Fruit fly (Drosophila melanogaster) whole organism, wandering third instar larva: ENCODE results near the gene CG13075.
A peak's percentile ranks its signal among the peaks of the same experiment; 100 is the strongest.

Source experiments
- Abd-B ChIP-seq: fragments of >200 bp; optimal IDR thresholded peaks from 2 replicates; lab custom pipeline; 2017; ENCODE audit warnings: missing biosample characterization, missing genetic modification characterization
- CG32264 ChIP-seq: fragments of 200-800 bp; sonication (Bioruptor generic); optimal IDR thresholded peaks from 2 replicates; lab custom pipeline; 2016; ENCODE audit warnings: missing biosample characterization, missing genetic modification characterization
- CG9705 ChIP-seq: fragments of 200-800 bp; sonication (Bioruptor generic); optimal IDR thresholded peaks from 2 replicates; lab custom pipeline; 2018; ENCODE audit warnings: missing biosample characterization, mild to moderate bottlenecking, missing genetic modification characterization
- CrebA ChIP-seq: fragments of 200-800 bp; sonication (Bioruptor generic); optimal IDR thresholded peaks from 2 replicates; lab custom pipeline; 2016; ENCODE audit warnings: missing biosample characterization, mild to moderate bottlenecking, missing genetic modification characterization, borderline replicate concordance
- Dfd ChIP-seq: fragments of >200 bp; optimal IDR thresholded peaks from 2 replicates; lab custom pipeline; 2017; ENCODE audit warnings: missing biosample characterization, missing genetic modification characterization
- Dif ChIP-seq: fragments of 200-275, 200-300 bp; sonication (Bioruptor generic); optimal IDR thresholded peaks from 2 replicates; lab custom pipeline; 2018; ENCODE audit warnings: missing biosample characterization, missing genetic modification characterization; ENCODE audit not compliant: partially characterized antibody
- GATAd ChIP-seq: sonication (Bioruptor generic); optimal IDR thresholded peaks from 2 replicates; lab custom pipeline; 2016; ENCODE audit warnings: missing biosample characterization, missing genetic modification characterization
- HLH106 ChIP-seq: fragments of 200-800 bp; optimal IDR thresholded peaks from 3 replicates; lab custom pipeline; 2019; ENCODE audit warnings: missing biosample characterization, mild to moderate bottlenecking, missing genetic modification characterization, moderate library complexity
- Hnf4 ChIP-seq: fragments of 200-800 bp; sonication (Bioruptor generic); optimal IDR thresholded peaks from 2 replicates; lab custom pipeline; 2016; ENCODE audit warnings: missing biosample characterization, mild to moderate bottlenecking, missing genetic modification characterization
- Hr78 ChIP-seq: fragments of >200 bp; optimal IDR thresholded peaks from 2 replicates; lab custom pipeline; 2017; ENCODE audit warnings: missing biosample characterization, missing genetic modification characterization
- Hr83 ChIP-seq: fragments of 200-300 bp; sonication (Bioruptor generic); optimal IDR thresholded peaks from 2 replicates; lab custom pipeline; 2016; ENCODE audit warnings: missing biosample characterization, mild to moderate bottlenecking, missing genetic modification characterization, moderate library complexity; ENCODE audit not compliant: poor library complexity, severe bottlenecking
- Jra ChIP-seq: sonication (Bioruptor generic); optimal IDR thresholded peaks from 2 replicates; lab custom pipeline; 2016; ENCODE audit warnings: missing biosample characterization, missing genetic modification characterization
- Mio ChIP-seq: sonication (Bioruptor generic); optimal IDR thresholded peaks from 2 replicates; lab custom pipeline; 2016; ENCODE audit warnings: missing biosample characterization, missing genetic modification characterization
- Myc ChIP-seq: fragments of >200 bp; optimal IDR thresholded peaks from 2 replicates; lab custom pipeline; 2017
- N ChIP-seq: fragments of >200 bp; optimal IDR thresholded peaks from 2 replicates; lab custom pipeline; 2018; ENCODE audit warnings: missing biosample characterization, missing external identifiers, missing genetic modification characterization
- OdsH ChIP-seq: fragments of 200-800 bp; sonication (Bioruptor generic); optimal IDR thresholded peaks from 2 replicates; lab custom pipeline; 2016; ENCODE audit warnings: missing biosample characterization, mild to moderate bottlenecking, missing genetic modification characterization
- Rel ChIP-seq, 2 experiments: fragments of 200-800 bp; sonication (Bioruptor generic) in 1 of 2; optimal IDR thresholded peaks; 2 replicates in 1 of 2; 3 replicates in 1 of 2; lab custom pipeline; 2016 to 2019; ENCODE audit warnings: mild to moderate bottlenecking in 2 of 2, missing biosample characterization in 2 of 2, missing genetic modification characterization in 2 of 2, moderate library complexity in 1 of 2
- Sp1 ChIP-seq: fragments of 200-800 bp; sonication (Bioruptor generic); optimal IDR thresholded peaks from 3 replicates; lab custom pipeline; 2019; ENCODE audit warnings: missing biosample characterization, mild to moderate bottlenecking, missing genetic modification characterization, moderate library complexity
- Vsx2 ChIP-seq: fragments of 200-300, 225-300 bp; sonication (Bioruptor generic); optimal IDR thresholded peaks from 2 replicates; lab custom pipeline; 2018; ENCODE audit warnings: missing biosample characterization, missing genetic modification characterization; ENCODE audit not compliant: partially characterized antibody
- br ChIP-seq: fragments of 200-800 bp; sonication (Bioruptor generic); optimal IDR thresholded peaks from 2 replicates; lab custom pipeline; 2016; ENCODE audit warnings: missing biosample characterization, missing genetic modification characterization
- brk ChIP-seq: fragments of 200-800 bp; sonication (Bioruptor generic); optimal IDR thresholded peaks from 2 replicates; lab custom pipeline; 2016; ENCODE audit warnings: missing biosample characterization, mild to moderate bottlenecking, missing genetic modification characterization
- dl ChIP-seq, 2 experiments: fragments of 175-275, 200-275 bp in 1 of 2; fragments of 200-275 bp in 1 of 2; sonication (Bioruptor generic); optimal IDR thresholded peaks; lab custom pipeline; 2018; ENCODE audit warnings: mild to moderate bottlenecking in 2 of 2, missing biosample characterization in 2 of 2, missing genetic modification characterization in 2 of 2, moderate library complexity in 2 of 2; ENCODE audit not compliant: partially characterized antibody in 2 of 2, insufficient read depth in 1 of 2
- dmrt93B ChIP-seq: fragments of 200-800 bp; sonication (Bioruptor generic); optimal IDR thresholded peaks from 2 replicates; lab custom pipeline; 2018; ENCODE audit warnings: missing biosample characterization, mild to moderate bottlenecking, missing genetic modification characterization
- dsf ChIP-seq: sonication (Bioruptor generic); optimal IDR thresholded peaks from 2 replicates; lab custom pipeline; 2016; ENCODE audit warnings: missing biosample characterization, missing genetic modification characterization, borderline replicate concordance
- ey ChIP-seq: fragments of 200-800 bp; sonication (Bioruptor generic); optimal IDR thresholded peaks from 2 replicates; lab custom pipeline; 2016; ENCODE audit warnings: missing biosample characterization, missing genetic modification characterization
- foxo ChIP-seq, 2 experiments: fragments of 200-800 bp; sonication (Bioruptor generic); optimal IDR thresholded peaks; 2 replicates in 1 of 2; 3 replicates in 1 of 2; lab custom pipeline; 2016 to 2017; ENCODE audit warnings: missing biosample characterization in 2 of 2, missing genetic modification characterization in 2 of 2
- fru ChIP-seq: fragments of 200-800 bp; sonication (Bioruptor generic); optimal IDR thresholded peaks from 3 replicates; lab custom pipeline; 2016; ENCODE audit warnings: missing biosample characterization, mild to moderate bottlenecking, missing genetic modification characterization
- h ChIP-seq: fragments of 200-800 bp; sonication (Bioruptor generic); optimal IDR thresholded peaks from 3 replicates; lab custom pipeline; 2016; ENCODE audit warnings: missing biosample characterization, mild to moderate bottlenecking, missing genetic modification characterization
- jim ChIP-seq: fragments of 175-275, 200-325 bp; sonication (Bioruptor generic); optimal IDR thresholded peaks from 2 replicates; lab custom pipeline; 2016; ENCODE audit warnings: missing biosample characterization, mild to moderate bottlenecking, missing genetic modification characterization
- lola ChIP-seq: fragments of >200 bp; optimal IDR thresholded peaks from 2 replicates; lab custom pipeline; 2017; ENCODE audit warnings: missing biosample characterization, missing genetic modification characterization
- pan ChIP-seq: fragments of >200 bp; optimal IDR thresholded peaks from 2 replicates; lab custom pipeline; 2017
- psq ChIP-seq: fragments of 200-800 bp; sonication (Bioruptor generic); optimal IDR thresholded peaks from 3 replicates; lab custom pipeline; 2017; ENCODE audit warnings: missing biosample characterization, mild to moderate bottlenecking, missing genetic modification characterization, moderate library complexity
- rgr ChIP-seq: fragments of 200-800 bp; sonication (Bioruptor generic); optimal IDR thresholded peaks from 3 replicates; lab custom pipeline; 2016; ENCODE audit warnings: missing biosample characterization, mild to moderate bottlenecking, missing genetic modification characterization
- sage ChIP-seq: fragments of 200-800 bp; sonication (Bioruptor generic); optimal IDR thresholded peaks from 2 replicates; lab custom pipeline; 2016; ENCODE audit warnings: missing biosample characterization, mild to moderate bottlenecking, missing genetic modification characterization
- sv ChIP-seq: fragments of 200-800 bp; sonication (Bioruptor generic); optimal IDR thresholded peaks from 3 replicates; lab custom pipeline; 2016; ENCODE audit warnings: missing biosample characterization, missing genetic modification characterization
- tai ChIP-seq: sonication (Bioruptor generic); optimal IDR thresholded peaks from 2 replicates; lab custom pipeline; 2016; ENCODE audit warnings: missing biosample characterization, missing genetic modification characterization
- usp ChIP-seq: fragments of >200 bp; optimal IDR thresholded peaks from 2 replicates; lab custom pipeline; 2017; ENCODE audit warnings: missing biosample characterization, missing genetic modification characterization
- woc ChIP-seq: sonication (Bioruptor generic); optimal IDR thresholded peaks from 2 replicates; lab custom pipeline; 2016; ENCODE audit warnings: missing biosample characterization, mild to moderate bottlenecking, missing genetic modification characterization

The CG13075 gene

DNA sequence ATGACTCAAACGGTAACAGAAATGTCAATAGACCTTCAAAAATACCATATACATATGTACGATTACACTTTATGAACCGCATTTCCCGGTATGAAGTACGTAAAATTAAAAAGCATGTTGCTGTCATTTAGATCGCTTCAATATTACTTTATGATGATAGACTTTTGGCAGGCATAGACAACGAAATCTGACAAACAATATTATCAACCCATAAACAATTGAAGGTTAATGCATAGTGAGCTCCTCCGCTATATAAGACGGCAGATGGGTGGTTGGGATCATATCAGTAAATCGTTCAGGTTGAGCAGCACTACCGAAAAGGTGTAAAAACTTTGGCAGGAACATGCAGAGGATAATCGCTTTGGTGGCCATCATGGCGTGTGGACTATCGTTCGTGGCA, at the start of gene CG13075:
TSS of gene CG13075 (plus strand) at position 301 of the 400 bp plus-strand sequence.
- TF ChIP-seq Abd-B (GFP tag; lab: Kevin White, UChicago) (no peak), Hnf4 (GFP tag; lab: Kevin White, UChicago) (no peak), jim (no peak), HLH106 (no peak), sage (GFP tag; lab: Kevin White, UChicago) (no peak), CrebA (no peak), CG9705 (GFP tag; lab: Kevin White, UChicago) (no peak), brk (GFP tag; lab: Kevin White, UChicago) (no peak), fru (GFP tag; lab: Kevin White, UChicago) (no peak), woc (GFP tag; lab: Kevin White, UChicago) (no peak), rgr (GFP tag; lab: Kevin White, UChicago) (no peak), Mio (GFP tag; lab: Kevin White, UChicago) (no peak), br (GFP tag; lab: Kevin White, UChicago) (no peak), tai (GFP tag; lab: Kevin White, UChicago) (no peak)

DNA sequence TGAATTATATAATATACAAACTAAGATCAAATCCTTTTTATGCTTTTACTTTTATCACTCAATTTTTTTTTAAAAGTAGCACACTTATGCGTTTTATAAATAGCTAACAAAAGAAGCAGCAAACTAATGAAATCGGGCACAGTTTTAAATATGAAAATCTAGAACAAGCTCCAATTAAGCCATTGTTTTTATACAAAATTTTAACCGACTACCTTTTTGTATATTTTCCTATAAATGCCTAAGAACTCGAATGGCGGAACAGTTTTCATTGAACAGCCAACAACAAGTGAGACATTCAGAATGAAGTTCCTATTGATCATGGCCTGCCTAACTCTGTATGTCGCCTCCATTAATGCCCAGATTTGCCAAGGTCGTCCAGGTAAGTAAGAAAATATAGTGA, 49.6 kb upstream of the CG13075 start, which contains the start of gene CG42538:
TSS of gene CG42538 (plus strand) at position 301 of the 400 bp plus-strand sequence.
- TF ChIP-seq tai (GFP tag; lab: Kevin White, UChicago) (no peak), Hnf4 (GFP tag; lab: Kevin White, UChicago) (no peak), HLH106 (no peak)
- TF ChIP-seq, all 38 proteins: peak for 0

DNA sequence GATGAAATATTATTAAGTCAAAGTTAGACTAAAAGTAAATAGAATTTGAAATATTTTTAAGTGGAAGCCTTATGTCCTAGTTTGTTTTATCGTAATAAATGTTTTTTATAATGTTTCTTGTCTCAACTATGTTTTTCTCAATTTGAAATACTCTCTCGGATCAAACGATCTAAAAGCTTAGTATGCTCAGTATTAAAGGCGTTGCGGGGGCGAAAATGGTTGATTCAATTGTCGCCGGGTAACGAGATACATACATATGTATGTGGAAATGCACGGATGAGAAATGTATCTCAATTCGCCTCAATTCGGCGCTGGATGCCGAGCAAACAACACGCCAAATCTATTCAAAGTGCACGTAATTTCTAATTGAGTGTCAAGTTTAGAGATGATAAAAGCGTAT, 48.6 kb upstream of the CG13075 start, which contains the start of gene CG5895:
TSS of gene CG5895 (plus strand) at position 301 of the 400 bp plus-strand sequence.
- TF ChIP-seq sv: no peak
- no peak for TF ChIP-seq Jra (GFP tag; lab: Kevin White, UChicago)
- TF ChIP-seq sage (GFP tag; lab: Kevin White, UChicago): no peak
- no peak for TF ChIP-seq Myc (lab: Kevin White, UChicago)
- no peak for TF ChIP-seq tai (GFP tag; lab: Kevin White, UChicago)
- TF ChIP-seq foxo (GFP tag; optimal IDR thresholded peaks at IDR 0.05; lab: Kevin White, UChicago): no peak
- TF ChIP-seq, all 38 proteins: peak for 0

DNA sequence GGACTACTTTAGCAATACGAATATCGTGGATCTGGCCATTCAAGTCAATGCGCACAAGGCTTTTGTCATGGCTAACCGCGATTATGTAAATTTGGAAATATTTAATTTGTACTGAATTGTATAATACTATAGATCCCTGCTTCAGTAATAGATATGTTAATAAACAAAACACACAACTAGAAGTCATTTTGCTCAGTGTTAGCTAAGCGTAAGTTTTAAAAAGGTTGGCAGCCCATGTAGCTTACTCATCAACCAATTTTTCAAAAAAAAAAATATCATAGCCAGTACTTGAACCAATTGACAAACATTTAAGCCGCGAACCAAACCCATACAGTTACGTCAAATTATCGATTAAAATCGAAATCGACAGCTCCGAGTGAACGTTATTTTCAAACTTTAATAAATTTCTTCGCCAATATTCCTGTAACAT, 46.7 kb upstream of the CG13075 start:
- TF ChIP-seq pan (no peak), Mio (GFP tag; lab: Kevin White, UChicago) (no peak), foxo (GFP tag; optimal IDR thresholded peaks at IDR 0.05; lab: Kevin White, UChicago) (peak in 1 of 2 experiments; percentile 75), CG32264 (GFP tag; lab: Kevin White, UChicago) (peak; percentile 31), Dif (GFP tag; lab: Kevin White, UChicago) (no peak), Sp1 (GFP tag; lab: Kevin White, UChicago) (peak; percentile 47), br (GFP tag; lab: Kevin White, UChicago) (peak; percentile 55), dmrt93B (GFP tag; lab: Kevin White, UChicago) (peak; percentile 31), CG9705 (GFP tag; lab: Kevin White, UChicago) (peak; percentile 4), Hr78 (GFP tag; lab: Kevin White, UChicago) (no peak), h (GFP tag; lab: Kevin White, UChicago) (peak; percentile 70), woc (GFP tag; lab: Kevin White, UChicago) (peak; percentile 39), Vsx2 (GFP tag; lab: Kevin White, UChicago) (no peak), brk (GFP tag; lab: Kevin White, UChicago) (peak; percentile 66), fru (GFP tag; lab: Kevin White, UChicago) (peak; percentile 73), jim (no peak), N (GFP tag; lab: Kevin White, UChicago) (no peak), OdsH (peak; percentile 51), Abd-B (GFP tag; lab: Kevin White, UChicago) (no peak), ey (GFP tag; lab: Kevin White, UChicago) (peak; percentile 54), CrebA (no peak), psq (GFP tag; lab: Kevin White, UChicago) (peak; percentile 21), sv (peak; percentile 66), sage (GFP tag; lab: Kevin White, UChicago) (no peak), dsf (GFP tag; lab: Kevin White, UChicago) (no peak), Hnf4 (GFP tag; lab: Kevin White, UChicago) (peak; percentile 57), rgr (GFP tag; lab: Kevin White, UChicago) (peak; percentile 76), GATAd (GFP tag; lab: Kevin White, UChicago) (no peak), Rel (GFP tag; optimal IDR thresholded peaks at IDR 0.05; lab: Kevin White, UChicago) (no peak), Rel (tag; optimal IDR thresholded peaks at IDR 0.05; lab: Kevin White, UChicago) (peak; percentile 22), lola (GFP tag; lab: Kevin White, UChicago) (no peak), usp (GFP tag; lab: Kevin White, UChicago) (no peak), Jra (GFP tag; lab: Kevin White, UChicago) (peak; percentile 52), Dfd (GFP tag; lab: Kevin White, UChicago) (no peak), Hr83 (GFP tag; lab: Kevin White, UChicago) (peak; percentile 46), tai (GFP tag; lab: Kevin White, UChicago) (peak; percentile 18), Myc (lab: Kevin White, UChicago) (no peak), HLH106 (peak; percentile 63), dl (GFP tag; optimal IDR thresholded peaks at IDR 0.05; lab: Kevin White, UChicago; ENCODE audit: insufficient read depth in 1 of 2, partially characterized antibody in 2 of 2) (no peak)
